Fruit fly (Drosophila melanogaster): Measurements from ENCODE around the gene CG10657.

Gene CG10657

DNA sequence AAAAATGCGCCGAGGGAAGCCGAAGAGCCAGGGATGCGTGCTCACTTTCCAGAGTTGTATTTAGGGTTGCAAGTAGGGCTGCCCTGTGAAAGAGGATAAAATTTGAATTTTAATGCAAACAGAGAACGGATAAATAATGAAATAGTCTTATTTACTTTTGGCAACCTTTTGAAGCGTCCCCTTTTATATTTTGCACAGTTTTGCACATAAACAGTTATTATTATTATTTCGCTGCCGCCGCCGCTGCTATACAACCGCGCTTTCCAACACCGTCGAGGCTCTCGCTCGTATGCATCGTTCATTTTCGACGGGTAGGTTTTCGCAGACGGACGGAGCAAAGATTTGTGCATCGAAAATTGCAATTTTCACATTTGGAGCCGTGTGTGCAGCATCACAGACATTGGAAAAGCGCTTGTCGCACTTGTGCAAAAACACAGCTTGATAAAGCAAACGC, 17.8 kb upstream of the CG10657 start, which contains the start of the genes sti and tral (continued):
- peak; percentile 93 to 96 for TF ChIP-seq dpn (GFP tag; optimal IDR thresholded peaks at IDR 0.05)
- no peak for TF ChIP-seq hth (optimal IDR thresholded peaks at IDR 0.05)
- peak; percentile 74 for TF ChIP-seq CTCF (GFP tag; optimal IDR thresholded peaks at IDR 0.05)
- peak; percentile 91 for TF ChIP-seq tup (GFP tag; optimal IDR thresholded peaks at IDR 0.05)
- TF ChIP-seq CG9437 (GFP tag; optimal IDR thresholded peaks at IDR 0.05): peak; percentile 61
- peak; percentile 92 for TF ChIP-seq CG4617 (GFP tag; optimal IDR thresholded peaks at IDR 0.05; ENCODE audit: borderline replicate concordance)
- TF ChIP-seq eyg (GFP tag; optimal IDR thresholded peaks at IDR 0.05): peak; percentile 87
- no peak for TF ChIP-seq Lpt (GFP tag; optimal IDR thresholded peaks at IDR 0.05)
- TF ChIP-seq ems (GFP tag; optimal IDR thresholded peaks at IDR 0.05): peak; percentile 91
- peak; percentile 65; the same call in 2 of the 3 replicates for TF ChIP-seq CG7357 (GFP tag; IDR thresholded peaks at IDR 0.05)
- peak; percentile 70 for TF ChIP-seq Spps (tag; optimal IDR thresholded peaks at IDR 0.05)
- TF ChIP-seq CG2678 (tag; optimal IDR thresholded peaks at IDR 0.05): peak; percentile 82
- TF ChIP-seq gsb-n (tag; optimal IDR thresholded peaks at IDR 0.05): no peak
- peak; percentile 83 for TF ChIP-seq Dek (tag; optimal IDR thresholded peaks at IDR 0.05)
- TF ChIP-seq CG6272 (GFP tag; IDR thresholded peaks at IDR 0.05): peak; percentile 87
- peak; percentile 96 for TF ChIP-seq Antp (GFP tag; optimal IDR thresholded peaks at IDR 0.05)
- TF ChIP-seq Atf6 (GFP tag; IDR thresholded peaks at IDR 0.05): peak; percentile 85
- TF ChIP-seq sd (tag; optimal IDR thresholded peaks at IDR 0.05): no peak
- TF ChIP-seq NFAT (GFP tag; IDR thresholded peaks at IDR 0.05): peak; percentile 88
- TF ChIP-seq Med (GFP tag): peak; percentile 99
- peak; percentile 95 for TF ChIP-seq pho (GFP tag; optimal IDR thresholded peaks at IDR 0.05)
- no peak for TF ChIP-seq Opbp (GFP tag; IDR thresholded peaks at IDR 0.05; ENCODE audit: partially characterized antibody)
- peak; percentile 72 for TF ChIP-seq CG6813 (GFP tag; optimal IDR thresholded peaks at IDR 0.05)
- TF ChIP-seq row (GFP tag; IDR thresholded peaks at IDR 0.05): peak; percentile 88
- peak; percentile 90 for TF ChIP-seq Atf3 (GFP tag; optimal IDR thresholded peaks at IDR 0.05)
- peak; percentile 86 for TF ChIP-seq zfh1 (GFP tag; IDR thresholded peaks at IDR 0.05)
- TF ChIP-seq Dip2 (GFP tag; IDR thresholded peaks at IDR 0.05): no peak
- peak; percentile 58 for TF ChIP-seq CG31365 (tag; optimal IDR thresholded peaks at IDR 0.05)
- peak; percentile 87 for TF ChIP-seq CG14014 (GFP tag; IDR thresholded peaks at IDR 0.05)
- TF ChIP-seq NfI (GFP tag; optimal IDR thresholded peaks at IDR 0.05): peak; percentile 91
- TF ChIP-seq dysf (GFP tag; IDR thresholded peaks at IDR 0.05): peak; percentile 82
- peak; percentile 83 for TF ChIP-seq emc (GFP tag; optimal IDR thresholded peaks at IDR 0.05)
- peak; percentile 86 for TF ChIP-seq seq (GFP tag; IDR thresholded peaks at IDR 0.05)
- peak in 1 of 2 experiments; percentile 13 for TF ChIP-seq eve (GFP tag; optimal IDR thresholded peaks at IDR 0.05)
- peak; percentile 84 for TF ChIP-seq CG8290 (GFP tag; optimal IDR thresholded peaks at IDR 0.05)
- TF ChIP-seq CG8290 (tag; optimal IDR thresholded peaks at IDR 0.05): peak; percentile 54 to 75
- TF ChIP-seq h (optimal IDR thresholded peaks at IDR 0.05): no peak
- TF ChIP-seq Sox102F (GFP tag; optimal IDR thresholded peaks at IDR 0.05): peak; percentile 83
- peak; percentile 83 for TF ChIP-seq trh (GFP tag; optimal IDR thresholded peaks at IDR 0.05)
- TF ChIP-seq sqz (GFP tag; optimal IDR thresholded peaks at IDR 0.05): peak; percentile 79
- peak; percentile 80 for TF ChIP-seq CG15269 (tag; optimal IDR thresholded peaks at IDR 0.05)
- peak; percentile 93 for TF ChIP-seq CG11456 (GFP tag; IDR thresholded peaks at IDR 0.05)
- TF ChIP-seq CG33557 (GFP tag; optimal IDR thresholded peaks at IDR 0.05): peak; percentile 78
- TF ChIP-seq slbo (GFP tag; IDR thresholded peaks at IDR 0.05): peak; percentile 94
- peak; percentile 84 for TF ChIP-seq mirr (GFP tag; optimal IDR thresholded peaks at IDR 0.05)
- TF ChIP-seq ase (GFP tag; IDR thresholded peaks at IDR 0.05): peak; percentile 78
- TF ChIP-seq Chrac-16 (GFP tag; optimal IDR thresholded peaks at IDR 0.05): peak; percentile 92
- TF ChIP-seq D19A (tag; optimal IDR thresholded peaks at IDR 0.05): peak; percentile 47
- TF ChIP-seq Meics (GFP tag; optimal IDR thresholded peaks at IDR 0.05): peak; percentile 88
- 0 out of 2 replicates have a peak, but pooled peaks have one; percentile 17 for TF ChIP-seq sna (GFP tag; IDR thresholded peaks at IDR 0.05; ENCODE audit: partially characterized antibody)
- peak; percentile 82 for TF ChIP-seq CG3407 (GFP tag; optimal IDR thresholded peaks at IDR 0.05)
- TF ChIP-seq sisA (GFP tag; IDR thresholded peaks at IDR 0.05): peak; percentile 87
- peak; percentile 76 for TF ChIP-seq Deaf1 (tag; optimal IDR thresholded peaks at IDR 0.05)

Measured in whole organism, embryonic.